Worm (Caenorhabditis elegans) whole organism, L1 larva: ENCODE results near the gene Y75B12B.3.

ENCODE experiments used
- C04F5.9 ChIP-seq: sonication (generic microtip); optimal IDR thresholded peaks from 2 replicates; lab custom pipeline; 2016; ENCODE audit warnings: missing genetic modification characterization, missing compliant biosample characterization
- C16A3.4 ChIP-seq: fragments of 150-350 bp; optimal IDR thresholded peaks from 2 replicates; lab custom pipeline; 2014; ENCODE audit warnings: missing biosample characterization, missing genetic modification characterization
- C34B4.2 ChIP-seq: sonication (generic microtip); optimal IDR thresholded peaks from 2 replicates; lab custom pipeline; 2017; ENCODE audit warnings: mild to moderate bottlenecking, missing genetic modification characterization, missing compliant biosample characterization
- Y116A8C.19 ChIP-seq: sonication (generic microtip); optimal IDR thresholded peaks from 2 replicates; lab custom pipeline; 2016; ENCODE audit warnings: missing compliant biosample characterization, missing genetic modification characterization, borderline replicate concordance
- alr-1 ChIP-seq: fragments of 200-800 bp; sonication (Bioruptor generic); optimal IDR thresholded peaks from 2 replicates; lab custom pipeline; 2018; ENCODE audit warnings: borderline replicate concordance, mild to moderate bottlenecking, missing genetic modification characterization, missing compliant biosample characterization
- blmp-1 ChIP-seq: fragments of 150-350 bp; optimal IDR thresholded peaks from 2 replicates; lab custom pipeline; 2014; ENCODE audit warnings: missing biosample characterization, missing genetic modification characterization
- ceh-63 ChIP-seq: fragments of 200-800 bp; sonication (Bioruptor generic); optimal IDR thresholded peaks from 2 replicates; lab custom pipeline; 2018; ENCODE audit warnings: mild to moderate bottlenecking, missing genetic modification characterization, missing compliant biosample characterization
- ceh-82 ChIP-seq, 3 experiments: fragments of 150-350 bp in 1 of 3; sonication (generic microtip) in 2 of 3; optimal IDR thresholded peaks; 2 replicates each; lab custom pipeline; 2014 to 2017; ENCODE audit warnings: missing biosample characterization in 3 of 3, missing genetic modification characterization in 3 of 3
- dpl-1 ChIP-seq, 3 experiments: fragments of 150-350 bp in 2 of 3; sonication (generic microtip) in 1 of 3; optimal IDR thresholded peaks; 2 replicates each; lab custom pipeline; 2014 to 2017; ENCODE audit warnings: missing biosample characterization in 3 of 3, missing genetic modification characterization in 3 of 3, missing genetic modification reagents in 3 of 3
- dsc-1 ChIP-seq: sonication (generic microtip); optimal IDR thresholded peaks from 2 replicates; lab custom pipeline; 2016; ENCODE audit warnings: mild to moderate bottlenecking, missing genetic modification characterization, missing compliant biosample characterization
- efl-1 ChIP-seq, 4 experiments: fragments of 150-350 bp; optimal IDR thresholded peaks in 3 of 4; peaks in 1 of 4; 1 replicate in 1 of 4; 2 replicates in 3 of 4; lab custom pipeline; 2014; ENCODE audit warnings: missing biosample characterization in 2 of 4, missing genetic modification characterization in 2 of 4, missing genetic modification reagents in 2 of 4
- efl-3 ChIP-seq: fragments of 200-800 bp; sonication (Bioruptor generic); optimal IDR thresholded peaks from 2 replicates; lab custom pipeline; 2018; ENCODE audit warnings: mild to moderate bottlenecking, missing genetic modification characterization, missing compliant biosample characterization
- egl-13 ChIP-seq: sonication (generic microtip); optimal IDR thresholded peaks from 2 replicates; lab custom pipeline; 2016; ENCODE audit warnings: missing genotype, missing genetic modification reagents, missing genetic modification characterization, missing compliant biosample characterization
- elt-2 ChIP-seq: sonication (generic microtip); optimal IDR thresholded peaks from 2 replicates; lab custom pipeline; 2016; ENCODE audit warnings: missing genetic modification characterization, mild to moderate bottlenecking, inconsistent platforms, missing compliant biosample characterization, missing genetic modification reagents
- elt-3 ChIP-seq, 6 experiments: fragments of 150-350 bp in 1 of 6; sonication (generic microtip); optimal IDR thresholded peaks; 2 replicates each; lab custom pipeline; 2017 to 2018; ENCODE audit warnings: missing biosample characterization in 6 of 6, missing genetic modification characterization in 6 of 6, inconsistent platforms in 1 of 6
- ets-5 ChIP-seq: fragments of 200-800 bp; sonication (Bioruptor generic); IDR thresholded peaks from 2 replicates; pipeline ENCODE4 v1.3.6; 2022; ENCODE audit warnings: missing genetic modification characterization, missing compliant biosample characterization
- fkh-10 ChIP-seq: sonication (generic microtip); optimal IDR thresholded peaks from 2 replicates; lab custom pipeline; 2017; ENCODE audit warnings: missing biosample characterization, missing genetic modification reagents, missing genetic modification characterization
- fkh-4 ChIP-seq: sonication (generic microtip); optimal IDR thresholded peaks from 2 replicates; lab custom pipeline; 2016; ENCODE audit warnings: missing compliant biosample characterization, missing genetic modification characterization, borderline replicate concordance
- fkh-8 ChIP-seq: sonication (generic microtip); optimal IDR thresholded peaks from 2 replicates; lab custom pipeline; 2016; ENCODE audit warnings: mild to moderate bottlenecking, missing genetic modification characterization, missing compliant biosample characterization
- fos-1 ChIP-seq: fragments of 150-350 bp; optimal IDR thresholded peaks from 2 replicates; lab custom pipeline; 2014; ENCODE audit warnings: missing biosample characterization, missing genetic modification characterization
- hpl-2 ChIP-seq: fragments of 150-350 bp; optimal IDR thresholded peaks from 2 replicates; lab custom pipeline; 2014; ENCODE audit warnings: missing biosample characterization, missing genetic modification reagents, missing genetic modification characterization
- irx-1 ChIP-seq: sonication (generic microtip); optimal IDR thresholded peaks from 2 replicates; lab custom pipeline; 2016; ENCODE audit warnings: missing genetic modification characterization, missing compliant biosample characterization
- jun-1 ChIP-seq: fragments of 150-350 bp; optimal IDR thresholded peaks from 2 replicates; lab custom pipeline; 2014; ENCODE audit warnings: missing biosample characterization, missing genetic modification reagents, missing genetic modification characterization
- lin-13 ChIP-seq: fragments of 150-350 bp; optimal IDR thresholded peaks from 2 replicates; lab custom pipeline; 2014; ENCODE audit warnings: missing biosample characterization, missing genetic modification reagents, missing genetic modification characterization
- lin-14 ChIP-seq: fragments of 200-800 bp; sonication (Bioruptor generic); optimal IDR thresholded peaks from 2 replicates; lab custom pipeline; 2018; ENCODE audit warnings: mild to moderate bottlenecking, missing genetic modification characterization, moderate library complexity, missing compliant biosample characterization
- lin-35 ChIP-seq, 2 experiments: fragments of 150-350 bp; optimal IDR thresholded peaks; 2 replicates each; lab custom pipeline; 2014; ENCODE audit warnings: missing biosample characterization in 2 of 2, missing genetic modification characterization in 2 of 2, missing genetic modification reagents in 2 of 2
- lir-3 ChIP-seq: sonication (generic microtip); optimal IDR thresholded peaks from 2 replicates; lab custom pipeline; 2016; ENCODE audit warnings: mild to moderate bottlenecking, missing genetic modification characterization, moderate library complexity, missing compliant biosample characterization; ENCODE audit not compliant: poor library complexity
- lsy-2 ChIP-seq, 2 experiments: fragments of 150-350 bp; optimal IDR thresholded peaks; 2 replicates each; lab custom pipeline; 2014; ENCODE audit warnings: missing biosample characterization in 2 of 2, missing genetic modification characterization in 2 of 2
- mab-9 ChIP-seq: fragments of 200-800 bp; sonication (Bioruptor generic); IDR thresholded peaks from 2 replicates; pipeline ENCODE4 v1.3.6; 2022; ENCODE audit warnings: missing genetic modification reagents, missing genetic modification characterization, missing compliant biosample characterization
- mdl-1 ChIP-seq, 2 experiments: fragments of 150-350 bp; optimal IDR thresholded peaks; 2 replicates each; lab custom pipeline; 2014 to 2017; ENCODE audit warnings: missing biosample characterization in 2 of 2, missing genetic modification characterization in 2 of 2, inconsistent platforms in 1 of 2
- mep-1 ChIP-seq: fragments of 150-350 bp; optimal IDR thresholded peaks from 2 replicates; lab custom pipeline; 2014; ENCODE audit warnings: missing biosample characterization, missing genetic modification characterization
- nhr-11 ChIP-seq: fragments of 150-350 bp; optimal IDR thresholded peaks from 2 replicates; lab custom pipeline; 2014; ENCODE audit warnings: missing biosample characterization, missing genetic modification characterization
- nhr-19 ChIP-seq: fragments of 200-800 bp; sonication (Bioruptor generic); conservative IDR thresholded peaks from 2 replicates; pipeline ENCODE4 v1.3.6; 2022; ENCODE audit warnings: missing genetic modification characterization, missing compliant biosample characterization
- nhr-20 ChIP-seq: sonication (generic microtip); optimal IDR thresholded peaks from 2 replicates; lab custom pipeline; 2016; ENCODE audit warnings: mild to moderate bottlenecking, missing genetic modification characterization, missing compliant biosample characterization
- nhr-237 ChIP-seq: fragments of 150-350 bp; optimal IDR thresholded peaks from 2 replicates; lab custom pipeline; 2014; ENCODE audit warnings: missing biosample characterization, missing genetic modification characterization
- nhr-47 ChIP-seq: sonication (generic microtip); optimal IDR thresholded peaks from 2 replicates; lab custom pipeline; 2016; ENCODE audit warnings: mild to moderate bottlenecking, missing genetic modification characterization, moderate library complexity, missing compliant biosample characterization
- nhr-84 ChIP-seq: sonication (generic microtip); optimal IDR thresholded peaks from 2 replicates; lab custom pipeline; 2017; ENCODE audit warnings: missing biosample characterization, missing genetic modification characterization
- nhr-90 ChIP-seq: sonication (generic microtip); optimal IDR thresholded peaks from 2 replicates; lab custom pipeline; 2016; ENCODE audit warnings: mild to moderate bottlenecking, missing genetic modification characterization, missing compliant biosample characterization; ENCODE audit not compliant: poor library complexity
- rnt-1 ChIP-seq: sonication (generic microtip); optimal IDR thresholded peaks from 2 replicates; lab custom pipeline; 2016; ENCODE audit warnings: mild to moderate bottlenecking, missing genetic modification characterization, moderate library complexity, missing compliant biosample characterization
- skn-1 ChIP-seq: fragments of 150-350 bp; optimal IDR thresholded peaks from 2 replicates; lab custom pipeline; 2014; ENCODE audit warnings: missing biosample characterization, missing genetic modification characterization
- snpc-4 ChIP-seq: fragments of 150-350 bp; optimal IDR thresholded peaks from 2 replicates; lab custom pipeline; 2014; ENCODE audit warnings: missing biosample characterization, missing genetic modification characterization
- sptf-1 ChIP-seq: fragments of 150-350 bp; optimal IDR thresholded peaks from 2 replicates; lab custom pipeline; 2014; ENCODE audit warnings: missing biosample characterization, missing genetic modification characterization
- sup-37 ChIP-seq: fragments of 200-800 bp; sonication (Bioruptor generic); optimal IDR thresholded peaks from 2 replicates; lab custom pipeline; 2018; ENCODE audit warnings: mild to moderate bottlenecking, missing genetic modification characterization, missing compliant biosample characterization
- tlp-1 ChIP-seq: fragments of 150-350 bp; optimal IDR thresholded peaks from 2 replicates; lab custom pipeline; 2014; ENCODE audit warnings: missing biosample characterization, missing genetic modification characterization
- unc-130 ChIP-seq: fragments of 150-350 bp; optimal IDR thresholded peaks from 2 replicates; lab custom pipeline; 2017; ENCODE audit warnings: missing biosample characterization, missing genetic modification characterization, inconsistent platforms
- unc-62 ChIP-seq: fragments of 150-350 bp; optimal IDR thresholded peaks from 2 replicates; lab custom pipeline; 2014; ENCODE audit warnings: missing biosample characterization, missing genetic modification reagents, missing genetic modification characterization
- xbp-1 ChIP-seq: sonication (generic microtip); optimal IDR thresholded peaks from 2 replicates; lab custom pipeline; 2016; ENCODE audit warnings: missing genetic modification characterization, missing compliant biosample characterization
- zag-1 ChIP-seq: fragments of 150-350 bp; optimal IDR thresholded peaks from 2 replicates; lab custom pipeline; 2014; ENCODE audit warnings: missing biosample characterization, missing genetic modification characterization
- ztf-11 ChIP-seq, 2 experiments: sonication (generic microtip); optimal IDR thresholded peaks; 2 replicates each; lab custom pipeline; 2016 to 2017; ENCODE audit warnings: missing genetic modification characterization in 2 of 2, missing biosample characterization in 1 of 2, missing compliant biosample characterization in 1 of 2

The Y75B12B.3 gene

DNA sequence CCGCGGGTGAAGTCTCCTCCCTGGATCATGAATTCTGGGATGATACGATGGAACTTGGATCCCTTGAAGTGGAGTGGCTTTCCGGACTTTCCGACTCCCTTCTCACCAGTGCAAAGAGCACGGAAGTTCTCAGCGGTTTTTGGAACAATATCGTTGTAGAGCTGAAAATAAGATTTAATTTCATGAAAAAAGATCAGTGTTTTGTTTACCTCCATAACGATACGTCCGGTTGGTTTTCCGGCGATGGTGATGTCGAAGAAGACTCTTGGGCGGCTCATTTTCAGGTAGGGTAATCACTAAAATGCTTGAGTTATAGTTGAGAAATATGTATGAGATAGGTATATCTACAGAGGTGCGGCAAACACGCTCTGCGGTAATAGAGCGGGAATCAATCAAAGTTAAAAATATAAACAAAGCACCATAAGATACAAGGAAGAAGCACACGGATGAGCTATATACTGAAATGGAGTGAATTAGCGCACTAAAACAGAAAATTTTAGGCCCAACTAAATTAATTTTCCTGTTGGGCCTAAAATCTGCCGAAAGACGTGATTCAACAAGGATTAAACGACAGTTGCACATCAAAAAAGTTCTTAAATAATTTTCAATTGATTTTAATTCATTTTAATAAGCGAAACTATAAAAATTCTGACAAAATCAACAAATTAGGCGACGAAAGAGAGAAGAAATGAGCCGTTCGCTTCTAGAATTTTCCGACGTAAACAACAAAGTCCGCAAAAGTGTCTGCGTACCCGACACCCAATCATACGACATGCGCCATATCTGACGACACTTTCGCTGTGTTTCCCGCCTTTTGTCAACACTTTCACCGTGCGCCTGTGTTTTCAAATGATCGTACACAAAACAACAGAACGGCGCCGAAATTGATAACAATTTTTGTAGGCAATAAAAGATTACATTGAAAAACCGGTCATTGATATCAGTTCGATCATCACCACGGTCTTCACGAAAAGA is 1.3 kb upstream of the Y75B12B.3 start, which contains the start of the genes cyn-7 and bath-36 (continued):
- TF ChIP-seq rnt-1 (tag; lab: Kevin White, UChicago): peak; percentile 70
- no peak for TF ChIP-seq mab-9 (GFP tag; lab: Robert Waterston, UW)
- no peak for TF ChIP-seq nhr-84
- TF ChIP-seq dpl-1 (GFP tag; optimal IDR thresholded peaks at IDR 0.05; lab: Kevin White, UChicago): peak; percentile 74 to 83 (median 82)
- TF ChIP-seq unc-130 (tag; lab: Kevin White, UChicago): peak; percentile 62
- TF ChIP-seq irx-1 (tag; lab: Kevin White, UChicago): peak; percentile 69
- TF ChIP-seq elt-3 (tag; optimal IDR thresholded peaks at IDR 0.05; lab: Kevin White, UChicago): peak in 2 of 6 experiments; percentile 81 to 92
- peak; percentile 58 to 76 (median 71) for TF ChIP-seq ceh-82 (tag; optimal IDR thresholded peaks at IDR 0.05; lab: Kevin White, UChicago)
- TF ChIP-seq alr-1 (tag; lab: Kevin White, UChicago): no peak
- TF ChIP-seq lin-13 (GFP tag; lab: Kevin White, UChicago): peak; percentile 7
- TF ChIP-seq nhr-19 (GFP tag; lab: Robert Waterston, UW): peak; percentile 87
- TF ChIP-seq C16A3.4 (tag; lab: Kevin White, UChicago): peak; percentile 37
- TF ChIP-seq lsy-2 (tag; optimal IDR thresholded peaks at IDR 0.05; lab: Kevin White, UChicago): peak; percentile 76 to 81
- TF ChIP-seq mdl-1 (tag; optimal IDR thresholded peaks at IDR 0.05; lab: Kevin White, UChicago): peak in 1 of 2 experiments; percentile 71
- TF ChIP-seq fkh-8 (tag; lab: Kevin White, UChicago): peak; percentile 86
- peak; percentile 83 to 84 for TF ChIP-seq lin-35 (GFP tag; optimal IDR thresholded peaks at IDR 0.05; lab: Kevin White, UChicago)
- no peak for TF ChIP-seq lir-3 (tag; lab: Kevin White, UChicago)
- peak; percentile 92 for TF ChIP-seq nhr-20
- TF ChIP-seq lin-14 (GFP tag; lab: Kevin White, UChicago): peak; percentile 93
- no peak for TF ChIP-seq ceh-63 (GFP tag; lab: Kevin White, UChicago)
- TF ChIP-seq egl-13 (tag; lab: Kevin White, UChicago): peak; percentile 75
- TF ChIP-seq C04F5.9 (tag; lab: Kevin White, UChicago): peak; percentile 21
- peak; percentile 40 for TF ChIP-seq fos-1 (tag; lab: Kevin White, UChicago)
- no peak for TF ChIP-seq C34B4.2 (tag; lab: Kevin White, UChicago)
- peak; percentile 40 for TF ChIP-seq snpc-4 (tag; lab: Kevin White, UChicago)
- TF ChIP-seq sptf-1 (tag; lab: Kevin White, UChicago): no peak
- TF ChIP-seq sup-37 (GFP tag; lab: Kevin White, UChicago): no peak
- TF ChIP-seq fkh-10 (GFP tag; lab: Kevin White, UChicago): no peak
- TF ChIP-seq nhr-90: peak; percentile 87
- TF ChIP-seq ets-5 (GFP tag; lab: Robert Waterston, UW): no peak
- peak in 1 of 2 experiments; percentile 44 for TF ChIP-seq ztf-11 (tag; optimal IDR thresholded peaks at IDR 0.05; lab: Kevin White, UChicago)
- no peak for TF ChIP-seq zag-1 (tag; lab: Kevin White, UChicago)
- peak; percentile 98 for TF ChIP-seq blmp-1 (tag; lab: Kevin White, UChicago)
- no peak for TF ChIP-seq tlp-1 (tag; lab: Kevin White, UChicago)
- TF ChIP-seq jun-1 (tag; lab: Kevin White, UChicago): peak; percentile 75
- TF ChIP-seq Y116A8C.19 (tag; lab: Kevin White, UChicago): no peak
- TF ChIP-seq hpl-2 (GFP tag; lab: Kevin White, UChicago): no peak
- no peak for TF ChIP-seq unc-62 (GFP tag; lab: Kevin White, UChicago)
- peak; percentile 74 for TF ChIP-seq elt-2 (tag; lab: Kevin White, UChicago)
- TF ChIP-seq mep-1 (tag; lab: Kevin White, UChicago): peak; percentile 85
- TF ChIP-seq nhr-47 (tag; lab: Kevin White, UChicago): peak; percentile 90
- peak; percentile 86 for TF ChIP-seq xbp-1 (tag; lab: Kevin White, UChicago)
- TF ChIP-seq fkh-4 (tag; lab: Kevin White, UChicago): no peak
- TF ChIP-seq dsc-1 (tag; lab: Kevin White, UChicago): peak; percentile 77
- TF ChIP-seq efl-1 (optimal IDR thresholded peaks at IDR 0.05; lab: Kevin White, UChicago): peak; percentile 75 to 84
- peak; percentile 82 to 98 for TF ChIP-seq efl-1 (GFP tag; optimal IDR thresholded peaks at IDR 0.05 in 1 of 2; lab: Kevin White, UChicago)
- no peak for TF ChIP-seq efl-3 (GFP tag; lab: Kevin White, UChicago)
- TF ChIP-seq nhr-11: peak; percentile 31
- peak; percentile 55 for TF ChIP-seq skn-1
- TF ChIP-seq nhr-237 (tag; lab: Kevin White, UChicago): no peak
